Fruit fly (Drosophila melanogaster) whole organism, embryonic: Measurements from ENCODE around the gene Tlk.

Experiments used
- CG10321 ChIP-seq: fragments of 200-800 bp; sonication (Bioruptor generic); IDR thresholded peaks from 2 replicates; pipeline ENCODE4 v1.3.6; 2022; ENCODE audit warnings: missing biosample characterization, missing genetic modification characterization
- CG11504 ChIP-seq: fragments of 200-800 bp; sonication (Bioruptor generic); optimal IDR thresholded peaks from 3 replicates; lab custom pipeline; 2019; ENCODE audit warnings: missing biosample characterization, mild to moderate bottlenecking, missing genetic modification characterization, moderate library complexity
- CG11560 ChIP-seq: fragments of 200-800 bp; sonication (Bioruptor generic); IDR thresholded peaks from 3 replicates; pipeline ENCODE4 v1.3.6; 2022; ENCODE audit warnings: missing biosample characterization, missing genetic modification characterization
- CG11695 ChIP-seq: fragments of 200-800 bp; sonication (Bioruptor generic); IDR thresholded peaks from 3 replicates; pipeline ENCODE4 v1.3.6; 2022; ENCODE audit warnings: missing biosample characterization, missing genetic modification characterization
- CG11723 ChIP-seq: fragments of 200-800 bp; sonication (Bioruptor generic); optimal IDR thresholded peaks from 2 replicates; lab custom pipeline; 2017; ENCODE audit warnings: missing biosample characterization, mild to moderate bottlenecking, missing genetic modification characterization
- CG13624 ChIP-seq: fragments of 200-800 bp; sonication (Bioruptor generic); optimal IDR thresholded peaks from 2 replicates; lab custom pipeline; 2016; ENCODE audit warnings: missing biosample characterization, missing genetic modification characterization
- CG14965 ChIP-seq: fragments of 200-800 bp; sonication (Bioruptor generic); optimal IDR thresholded peaks from 2 replicates; lab custom pipeline; 2016; ENCODE audit warnings: missing biosample characterization, missing genetic modification characterization, borderline replicate concordance
- CG17361 ChIP-seq: fragments of 200-800 bp; sonication (Bioruptor generic); IDR thresholded peaks from 3 replicates; pipeline ENCODE4 v1.3.6; 2022; ENCODE audit warnings: missing biosample characterization, missing genetic modification characterization
- CG2116 ChIP-seq: fragments of 200-800 bp; sonication (Bioruptor generic); optimal IDR thresholded peaks from 3 replicates; lab custom pipeline; 2018; ENCODE audit warnings: missing biosample characterization, mild to moderate bottlenecking, missing genetic modification characterization
- CG2199 ChIP-seq: fragments of 200-800 bp; sonication (Bioruptor generic); IDR thresholded peaks from 3 replicates; pipeline ENCODE4 v1.3.6; 2022; ENCODE audit warnings: missing biosample characterization, missing genetic modification characterization
- CG2712 ChIP-seq: fragments of 200-800 bp; optimal IDR thresholded peaks from 3 replicates; lab custom pipeline; 2019; ENCODE audit warnings: missing biosample characterization, mild to moderate bottlenecking, missing genetic modification characterization, moderate library complexity
- CG2875 ChIP-seq: fragments of 200-800 bp; sonication (Bioruptor generic); optimal IDR thresholded peaks from 2 replicates; lab custom pipeline; 2017; ENCODE audit warnings: missing biosample characterization, mild to moderate bottlenecking, missing genetic modification characterization, missing genetic modification reagents
- CG31224 ChIP-seq: fragments of 200-800 bp; sonication (Bioruptor generic); IDR thresholded peaks from 2 replicates; pipeline ENCODE4 v1.3.6; 2022; ENCODE audit warnings: missing biosample characterization, missing genetic modification characterization
- CG34376 ChIP-seq: fragments of 200-800 bp; sonication (Bioruptor generic); optimal IDR thresholded peaks from 2 replicates; lab custom pipeline; 2018; ENCODE audit warnings: missing biosample characterization, mild to moderate bottlenecking, missing genetic modification characterization
- CG7839 ChIP-seq: fragments of 200-800 bp; sonication (Bioruptor generic); optimal IDR thresholded peaks from 3 replicates; lab custom pipeline; 2018; ENCODE audit warnings: missing biosample characterization, mild to moderate bottlenecking, missing genetic modification characterization, moderate library complexity
- CG8478 ChIP-seq: fragments of >200 bp; optimal IDR thresholded peaks from 2 replicates; lab custom pipeline; 2018
- Camta ChIP-seq: fragments of 200-800 bp; sonication (Bioruptor generic); optimal IDR thresholded peaks from 2 replicates; lab custom pipeline; 2016; ENCODE audit warnings: missing biosample characterization, missing genetic modification characterization
- CrebB ChIP-seq: fragments of 200-800 bp; sonication (Bioruptor generic); optimal IDR thresholded peaks from 3 replicates; lab custom pipeline; 2018; ENCODE audit warnings: missing biosample characterization, mild to moderate bottlenecking, missing genetic modification characterization
- Dbx ChIP-seq: fragments of 200-800 bp; sonication (Bioruptor generic); IDR thresholded peaks from 3 replicates; pipeline ENCODE4 v1.3.6; 2022; ENCODE audit warnings: missing biosample characterization, missing genetic modification characterization
- Dek ChIP-seq: fragments of 200-800 bp; sonication (Bioruptor generic); optimal IDR thresholded peaks from 3 replicates; lab custom pipeline; 2019; ENCODE audit warnings: missing biosample characterization, mild to moderate bottlenecking, missing genetic modification characterization, moderate library complexity
- Dip2 ChIP-seq: fragments of 200-800 bp; sonication (Bioruptor generic); IDR thresholded peaks from 2 replicates; pipeline ENCODE4 v1.3.6; 2022; ENCODE audit warnings: missing biosample characterization, missing genetic modification characterization
- ERR ChIP-seq: fragments of 200-800 bp; sonication (Bioruptor generic); optimal IDR thresholded peaks from 2 replicates; lab custom pipeline; 2016; ENCODE audit warnings: missing biosample characterization, missing genetic modification characterization
- Eip74EF ChIP-seq, 2 experiments: fragments of 200-800 bp in 1 of 2; fragments of >200 bp in 1 of 2; sonication (Bioruptor generic) in 1 of 2; optimal IDR thresholded peaks; 2 replicates each; lab custom pipeline; 2017 to 2019; ENCODE audit warnings: missing biosample characterization in 2 of 2, missing genetic modification characterization in 2 of 2, mild to moderate bottlenecking in 1 of 2, moderate library complexity in 1 of 2
- HmgD ChIP-seq: fragments of 200-800 bp; sonication (Bioruptor generic); optimal IDR thresholded peaks from 3 replicates; lab custom pipeline; 2016; ENCODE audit warnings: missing biosample characterization, missing genetic modification characterization
- Hr3 ChIP-seq: fragments of 200-800 bp; sonication (Bioruptor generic); optimal IDR thresholded peaks from 3 replicates; lab custom pipeline; 2016; ENCODE audit warnings: missing biosample characterization, missing genetic modification characterization
- Jarid2 ChIP-seq: fragments of 200-800 bp; sonication (Bioruptor generic); optimal IDR thresholded peaks from 3 replicates; lab custom pipeline; 2017; ENCODE audit warnings: mild to moderate bottlenecking, missing biosample characterization, missing genetic modification reagents, missing genetic modification characterization
- Kr ChIP-seq: fragments of 200-800 bp; sonication (Bioruptor generic); optimal IDR thresholded peaks from 2 replicates; lab custom pipeline; 2017; ENCODE audit warnings: missing biosample characterization, mild to moderate bottlenecking, missing genetic modification characterization
- MESR4 ChIP-seq: fragments of 200-800 bp; sonication (Bioruptor generic); optimal IDR thresholded peaks from 2 replicates; lab custom pipeline; 2018; ENCODE audit warnings: missing biosample characterization, mild to moderate bottlenecking, missing genetic modification characterization, moderate library complexity
- PHDP ChIP-seq: fragments of 200-800 bp; sonication (Bioruptor generic); optimal IDR thresholded peaks from 3 replicates; lab custom pipeline; 2018; ENCODE audit warnings: missing biosample characterization, mild to moderate bottlenecking, missing genetic modification characterization, moderate library complexity
- Sry-β ChIP-seq: fragments of 200-800 bp; sonication (Bioruptor generic); optimal IDR thresholded peaks from 2 replicates; lab custom pipeline; 2018; ENCODE audit warnings: missing biosample characterization, mild to moderate bottlenecking, missing genetic modification characterization, moderate library complexity
- Sry-δ ChIP-seq: fragments of 200-800 bp; sonication (Bioruptor generic); optimal IDR thresholded peaks from 2 replicates; lab custom pipeline; 2016; ENCODE audit warnings: missing biosample characterization, missing genetic modification characterization
- YL-1 ChIP-seq: fragments of 200-800 bp; sonication (Bioruptor generic); optimal IDR thresholded peaks from 3 replicates; lab custom pipeline; 2017; ENCODE audit warnings: missing biosample characterization, mild to moderate bottlenecking, missing genetic modification characterization
- ato ChIP-seq: fragments of 200-800 bp; sonication (Bioruptor generic); IDR thresholded peaks from 2 replicates; pipeline ENCODE4 v1.3.6; 2022; ENCODE audit warnings: missing biosample characterization, missing genetic modification characterization; ENCODE audit not compliant: partially characterized antibody
- bsh ChIP-seq, 2 experiments: fragments of 200-800 bp; sonication (Bioruptor generic); optimal IDR thresholded peaks; 2 replicates each; lab custom pipeline; 2017 to 2018; ENCODE audit warnings: mild to moderate bottlenecking in 2 of 2, missing biosample characterization in 2 of 2, missing genetic modification characterization in 2 of 2, moderate library complexity in 1 of 2
- caup ChIP-seq: fragments of 200-800 bp; sonication (Bioruptor generic); optimal IDR thresholded peaks from 3 replicates; lab custom pipeline; 2017; ENCODE audit warnings: missing biosample characterization, mild to moderate bottlenecking, missing genetic modification characterization, moderate library complexity; ENCODE audit not compliant: severe bottlenecking
- croc ChIP-seq: fragments of 200-800 bp; sonication (Bioruptor generic); conservative IDR thresholded peaks from 3 replicates; pipeline ENCODE4 v1.3.6; 2022; ENCODE audit warnings: missing biosample characterization, missing genetic modification characterization
- kay ChIP-seq: fragments of 200-800 bp; sonication (Bioruptor generic); optimal IDR thresholded peaks from 2 replicates; lab custom pipeline; 2016; ENCODE audit warnings: missing biosample characterization, missing genetic modification characterization
- lab ChIP-seq: fragments of 200-800 bp; sonication (Bioruptor generic); optimal IDR thresholded peaks from 3 replicates; lab custom pipeline; 2017; ENCODE audit warnings: missing biosample characterization, missing genetic modification characterization, mild to moderate bottlenecking, moderate library complexity, missing genetic modification reagents
- nau ChIP-seq: fragments of 200-800 bp; sonication (Bioruptor generic); optimal IDR thresholded peaks from 3 replicates; lab custom pipeline; 2017; ENCODE audit warnings: missing biosample characterization, mild to moderate bottlenecking, missing genetic modification characterization, missing genetic modification reagents
- nerfin-1 ChIP-seq: fragments of 200-800 bp; sonication (Bioruptor generic); optimal IDR thresholded peaks from 3 replicates; lab custom pipeline; 2019; ENCODE audit warnings: missing biosample characterization, mild to moderate bottlenecking, missing genetic modification characterization, moderate library complexity
- pita ChIP-seq: fragments of 200-800 bp; sonication (Bioruptor generic); optimal IDR thresholded peaks from 2 replicates; lab custom pipeline; 2017; ENCODE audit warnings: missing biosample characterization, mild to moderate bottlenecking, missing genetic modification characterization
- pnt ChIP-seq: fragments of 200-800 bp; sonication (Bioruptor generic); optimal IDR thresholded peaks from 3 replicates; lab custom pipeline; 2016; ENCODE audit warnings: missing biosample characterization, missing genetic modification characterization
- prd ChIP-seq, 3 experiments: fragments of >200 bp in 2 of 3; fragments of 200-800 bp in 1 of 3; sonication (Bioruptor generic) in 1 of 3; optimal IDR thresholded peaks in 2 of 3; IDR thresholded peaks in 1 of 3; 2 replicates in 2 of 3; 3 replicates in 1 of 3; pipeline versions ENCODE4 v1.3.6 to Lab custom; 2017 to 2022; ENCODE audit warnings: missing biosample characterization in 1 of 3, missing genetic modification characterization in 1 of 3
- ssp ChIP-seq: fragments of 200-800 bp; sonication (Bioruptor generic); IDR thresholded peaks from 2 replicates; pipeline ENCODE4 v1.3.6; 2022; ENCODE audit warnings: missing biosample characterization, missing genetic modification characterization
- tio ChIP-seq: fragments of 200-800 bp; sonication (Bioruptor generic); optimal IDR thresholded peaks from 2 replicates; lab custom pipeline; 2017; ENCODE audit warnings: missing biosample characterization, missing genetic modification characterization, inconsistent platforms
- toy ChIP-seq: fragments of 200-800 bp; sonication (Bioruptor generic); IDR thresholded peaks from 2 replicates; pipeline ENCODE4 v1.3.6; 2022; ENCODE audit warnings: missing biosample characterization, missing genetic modification characterization
- trem ChIP-seq: fragments of 200-800 bp; optimal IDR thresholded peaks from 3 replicates; lab custom pipeline; 2019; ENCODE audit warnings: missing biosample characterization, mild to moderate bottlenecking, missing genetic modification characterization, moderate library complexity
- twi ChIP-seq: fragments of 200-800 bp; optimal IDR thresholded peaks from 2 replicates; lab custom pipeline; 2019; ENCODE audit warnings: missing biosample characterization, mild to moderate bottlenecking, missing genetic modification characterization, moderate library complexity
- vnd ChIP-seq: fragments of 200-800 bp; sonication (Bioruptor generic); IDR thresholded peaks from 3 replicates; pipeline ENCODE4 v1.3.6; 2022; ENCODE audit warnings: missing biosample characterization, missing genetic modification characterization; ENCODE audit not compliant: partially characterized antibody
- yki ChIP-seq: fragments of >200 bp; optimal IDR thresholded peaks from 3 replicates; lab custom pipeline; 2018

Tlk gene

dm6 chrX:3774277-3774676 is 54.5 kb downstream of the Tlk start (continued):
- TF ChIP-seq Eip74EF (GFP tag; optimal IDR thresholded peaks at IDR 0.05; lab: Kevin White, UChicago) (peak in 1 of 2 experiments; percentile 61), Jarid2 (GFP tag; lab: Kevin White, UChicago) (peak; percentile 56), CG10321 (peak; percentile 71), lab (peak; percentile 97), CG11695 (GFP tag; lab: Robert Waterston, UW) (peak; percentile 91), CG34376 (peak; percentile 85), CG2712 (tag; lab: Kevin White, UChicago) (peak; percentile 87), nerfin-1 (tag; lab: Kevin White, UChicago) (peak; percentile 76), Camta (GFP tag; lab: Kevin White, UChicago) (peak; percentile 86), vnd (GFP tag; lab: Robert Waterston, UW) (no peak), CG11560 (tag; lab: Robert Waterston, UW) (peak; percentile 81; the same call in 1 of the 3 replicates), CG11723 (peak; percentile 76), CG2875 (GFP tag; lab: Kevin White, UChicago) (no peak), twi (tag; lab: Kevin White, UChicago) (peak; percentile 77), CG7839 (tag; lab: Kevin White, UChicago) (peak; percentile 93), pita (GFP tag; lab: Kevin White, UChicago) (no peak), Dip2 (GFP tag; lab: Robert Waterston, UW) (no peak), kay (GFP tag; lab: Kevin White, UChicago) (peak; percentile 85), YL-1 (GFP tag; lab: Kevin White, UChicago) (peak; percentile 22), CG14965 (GFP tag; lab: Kevin White, UChicago) (peak; percentile 17), CG11504 (tag; lab: Kevin White, UChicago) (peak; percentile 92), Dek (peak; percentile 94), toy (GFP tag; lab: Robert Waterston, UW) (peak; percentile 87), Dbx (GFP tag; lab: Robert Waterston, UW) (peak; percentile 96), CrebB (tag; lab: Kevin White, UChicago) (peak; percentile 92), MESR4 (GFP tag; lab: Kevin White, UChicago) (peak; percentile 27), CG13624 (GFP tag; lab: Kevin White, UChicago) (peak; percentile 89), ERR (GFP tag; lab: Kevin White, UChicago) (peak; percentile 89), ssp (GFP tag; lab: Robert Waterston, UW) (peak; percentile 71), caup (GFP tag; lab: Kevin White, UChicago) (peak; percentile 92), CG8478 (no peak), Sry-δ (GFP tag; lab: Kevin White, UChicago) (peak; percentile 52), HmgD (GFP tag; lab: Kevin White, UChicago) (peak; percentile 70), pnt (GFP tag; lab: Kevin White, UChicago) (peak; percentile 84), ato (GFP tag; lab: Robert Waterston, UW) (no peak), croc (GFP tag; lab: Robert Waterston, UW) (peak; percentile 51; the same call in 2 of the 3 replicates), CG2116 (GFP tag; lab: Kevin White, UChicago) (peak; percentile 44), prd (optimal IDR thresholded peaks at IDR 0.05; lab: Kevin White, UChicago) (no peak), prd (GFP tag; IDR thresholded peaks at IDR 0.05; lab: Robert Waterston, UW) (peak; percentile 95), yki (lab: Kevin White, UChicago) (no peak), bsh (GFP tag; optimal IDR thresholded peaks at IDR 0.05; lab: Kevin White, UChicago) (peak in 1 of 2 experiments; percentile 79), trem (peak; percentile 40), PHDP (tag; lab: Kevin White, UChicago) (peak; percentile 95), Hr3 (GFP tag; lab: Kevin White, UChicago) (peak; percentile 82), CG31224 (peak; percentile 91), Kr (GFP tag; lab: Kevin White, UChicago) (no peak), Sry-β (no peak), tio (GFP tag; lab: Kevin White, UChicago) (peak; percentile 84), CG17361 (peak; percentile 87), nau (GFP tag; lab: Kevin White, UChicago) (peak; percentile 88), CG2199 (peak; percentile 71; the same call in 1 of the 3 replicates)
